Worm (Caenorhabditis elegans): ENCODE measurements around the gene ZK470.6.

Gene ZK470.6

ce11 chrX:4218174-4218573, 40.9 kb upstream of the ZK470.6 start, which contains the start of gene W01H2.2:
W01H2.2 (minus strand) TSS chrX:4218458.
- TF ChIP-seq mcd-1 (GFP tag; IDR thresholded peaks at IDR 0.05) (0 out of 2 replicates have a peak, but pooled peaks have one; percentile 34), sptf-2 (GFP tag; optimal IDR thresholded peaks at IDR 0.05) (no peak), cebp-1 (GFP tag; IDR thresholded peaks at IDR 0.05) (no peak), cebp-1 (tag; optimal IDR thresholded peaks at IDR 0.05) (peak; percentile 31), nfyb-1 (GFP tag; IDR thresholded peaks at IDR 0.05) (0 out of 2 replicates have a peak, but pooled peaks have one; percentile 43), him-1 (tag; optimal IDR thresholded peaks at IDR 0.05) (no peak), chd-7 (tag; optimal IDR thresholded peaks at IDR 0.05) (peak; percentile 36), zfh-2 (GFP tag; conservative IDR thresholded peaks at IDR 0.05) (peak; percentile 91)

ce11 chrX:4216894-4217293, 39.6 kb upstream of the ZK470.6 start, which contains the start of the genes F20B6.10 and hpk-1:
F20B6.10 (minus strand) TSS chrX:4217196.
hpk-1 (minus strand) TSS chrX:4217290.
- TF ChIP-seq lsl-1 (GFP tag; optimal IDR thresholded peaks at IDR 0.05) = no peak
- no peak for TF ChIP-seq hlh-26 (GFP tag; conservative IDR thresholded peaks at IDR 0.05)
- no peak for TF ChIP-seq aptf-2 (GFP tag; conservative IDR thresholded peaks at IDR 0.05)
- TF ChIP-seq B0336.3 (GFP tag; IDR thresholded peaks at IDR 0.05) = 0 out of 2 replicates have a peak, but pooled peaks have one; percentile 16
- no peak for TF ChIP-seq F22D6.2 (tag; optimal IDR thresholded peaks at IDR 0.05)
- 0 out of 2 replicates have a peak, but pooled peaks have one; percentile 18 for TF ChIP-seq dox-1 (GFP tag; IDR thresholded peaks at IDR 0.05)
- TF ChIP-seq ceh-79 (tag; optimal IDR thresholded peaks at IDR 0.05) = no peak
- no peak for TF ChIP-seq hrde-1 (tag; optimal IDR thresholded peaks at IDR 0.05; ENCODE audit: borderline replicate concordance)
- no peak for TF ChIP-seq tbx-9 (tag; optimal IDR thresholded peaks at IDR 0.05; ENCODE audit: borderline replicate concordance)
- TF ChIP-seq zfh-2 (GFP tag; conservative IDR thresholded peaks at IDR 0.05) = peak; percentile 79
- TF ChIP-seq nfya-2 (GFP tag; IDR thresholded peaks at IDR 0.05) = 0 out of 2 replicates have a peak, but pooled peaks have one; percentile 23
- no peak for TF ChIP-seq mes-4 (tag; optimal IDR thresholded peaks at IDR 0.05)
- no peak for TF ChIP-seq K12H6.12 (tag; optimal IDR thresholded peaks at IDR 0.05)
- TF ChIP-seq aptf-3 (GFP tag; IDR thresholded peaks at IDR 0.05) = no peak
- TF ChIP-seq T07F8.4 (tag; optimal IDR thresholded peaks at IDR 0.05) = no peak
- no peak for TF ChIP-seq lag-1 (GFP tag; IDR thresholded peaks at IDR 0.05)
- no peak for TF ChIP-seq ceh-91 (GFP tag; IDR thresholded peaks at IDR 0.05)

ce11 chrX:4215500-4216107, 38.3 kb upstream of the ZK470.6 start:
- no peak for TF ChIP-seq Y95B8A.8 (GFP tag; IDR thresholded peaks at IDR 0.05)
- no peak for TF ChIP-seq ZK185.1 (tag; optimal IDR thresholded peaks at IDR 0.05; ENCODE audit: poor library complexity, severe bottlenecking)
- no peak for TF ChIP-seq pha-4 (tag; optimal IDR thresholded peaks at IDR 0.05)
- peak in 1 of 2 experiments; percentile 33 for TF ChIP-seq let-607 (tag; optimal IDR thresholded peaks at IDR 0.05)
- no peak for TF ChIP-seq xnd-1 (tag; optimal IDR thresholded peaks at IDR 0.05)
- TF ChIP-seq attf-5 (GFP tag; optimal IDR thresholded peaks at IDR 0.05) = peak; percentile 24
- TF ChIP-seq unc-130 (GFP tag; optimal IDR thresholded peaks at IDR 0.05) = no peak
- no peak for TF ChIP-seq ztf-25 (GFP tag; IDR thresholded peaks at IDR 0.05)
- TF ChIP-seq nhr-179 (tag; optimal IDR thresholded peaks at IDR 0.05) = no peak
- TF ChIP-seq ceh-27 (GFP tag; optimal IDR thresholded peaks at IDR 0.05) = no peak
- TF ChIP-seq dpl-1 (GFP tag; optimal IDR thresholded peaks at IDR 0.05) = no peak
- TF ChIP-seq hrde-1 (tag; optimal IDR thresholded peaks at IDR 0.05; ENCODE audit: borderline replicate concordance) = no peak
- TF ChIP-seq let-526 (GFP tag; IDR thresholded peaks at IDR 0.05) = no peak
- no peak for TF ChIP-seq ztf-28 (GFP tag; IDR thresholded peaks at IDR 0.05)
- TF ChIP-seq ama-1 (optimal IDR thresholded peaks at IDR 0.05) = no peak
- TF ChIP-seq ama-1 (GFP tag; optimal IDR thresholded peaks at IDR 0.05) = no peak
- no peak for TF ChIP-seq nfya-2 (GFP tag; IDR thresholded peaks at IDR 0.05)
- no peak for TF ChIP-seq dpff-1 (tag; optimal IDR thresholded peaks at IDR 0.05)
- no peak for TF ChIP-seq ztf-26 (tag; optimal IDR thresholded peaks at IDR 0.05)
- TF ChIP-seq aptf-3 (GFP tag; IDR thresholded peaks at IDR 0.05) = no peak
- no peak for TF ChIP-seq T26A5.8 (tag; optimal IDR thresholded peaks at IDR 0.05)
- no peak for TF ChIP-seq lag-1 (GFP tag; IDR thresholded peaks at IDR 0.05)
- no peak for TF ChIP-seq lin-54 (GFP tag; optimal IDR thresholded peaks at IDR 0.05)
- no peak for TF ChIP-seq mcd-1 (GFP tag; IDR thresholded peaks at IDR 0.05)
- no peak for TF ChIP-seq Y53F4B.3 (GFP tag; IDR thresholded peaks at IDR 0.05)
- TF ChIP-seq cebp-1 (GFP tag; IDR thresholded peaks at IDR 0.05) = no peak
- TF ChIP-seq cebp-1 (tag; optimal IDR thresholded peaks at IDR 0.05) = peak; percentile 11
- peak; percentile 36; the same call in 1 of the 2 replicates for TF ChIP-seq B0336.3 (GFP tag; IDR thresholded peaks at IDR 0.05)
- no peak for TF ChIP-seq unc-62 (GFP tag; optimal IDR thresholded peaks at IDR 0.05)

Measured in whole organism, young adult.